Worm (Caenorhabditis elegans) whole organism, midembryonic: ENCODE results near the gene ZK829.7.

Source experiments
- cog-1 ChIP-seq: sonication (generic microtip); optimal IDR thresholded peaks from 2 replicates; lab custom pipeline; 2016; ENCODE audit warnings: missing genetic modification characterization, missing compliant biosample characterization
- med-1 ChIP-seq: sonication (generic microtip); optimal IDR thresholded peaks from 2 replicates; lab custom pipeline; 2017; ENCODE audit warnings: missing genetic modification characterization, mild to moderate bottlenecking, missing compliant biosample characterization, antibody characterized with exemption, missing genetic modification reagents; ENCODE audit not compliant: insufficient read depth
- ref-1 ChIP-seq: fragments of 200-800 bp; sonication (Bioruptor generic); conservative IDR thresholded peaks from 2 replicates; pipeline ENCODE4 v1.3.6; 2022; ENCODE audit warnings: missing genetic modification reagents, missing genetic modification characterization, missing compliant biosample characterization

DNA sequence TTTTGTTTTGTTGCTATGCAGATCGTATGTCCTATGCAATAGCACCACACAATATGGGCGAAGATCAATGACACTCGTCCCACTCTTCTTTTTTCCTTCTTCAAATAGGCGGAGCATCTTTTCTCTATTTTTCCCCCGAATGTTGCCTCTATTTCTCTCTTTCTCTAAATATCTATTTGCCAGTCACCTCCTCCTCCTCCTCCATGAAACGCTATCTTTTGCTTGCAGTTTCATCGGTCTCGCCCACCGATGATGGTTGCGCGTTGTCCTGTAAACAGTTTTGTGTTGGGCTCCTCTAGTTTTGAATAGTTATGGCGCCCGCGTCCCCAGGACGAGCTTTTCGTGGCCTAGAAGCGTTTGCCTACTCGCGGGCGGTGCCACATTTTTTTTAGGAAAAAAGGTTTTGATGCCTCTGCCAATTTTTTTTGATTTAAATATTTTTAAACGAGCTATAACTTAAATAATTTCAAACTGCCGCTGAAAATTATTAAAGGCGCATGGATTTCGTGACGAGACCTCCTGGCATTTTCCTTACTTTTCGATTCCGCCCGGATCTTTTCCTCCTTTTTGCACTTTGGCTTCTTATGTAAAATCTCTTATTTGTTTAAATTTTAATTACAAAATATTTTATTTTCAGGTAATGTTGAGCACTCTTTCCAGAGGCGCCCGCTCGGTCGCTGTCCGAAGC, 8.6 kb downstream of the ZK829.7 start, which contains the start of gene gdh-1:
- TF ChIP-seq med-1 (GFP tag; lab: Kevin White, UChicago) = no peak
- TF ChIP-seq cog-1 = no peak
- TF ChIP-seq ref-1 (GFP tag; lab: Robert Waterston, UW) = no peak
